Worm (Caenorhabditis elegans) whole organism, mixed stage, embryonic: ENCODE measurements around the gene spc-2.

Experiments
- M03D4.4 ChIP-seq: sonication (generic microtip); optimal IDR thresholded peaks from 2 replicates; lab custom pipeline; 2017; ENCODE audit warnings: mild to moderate bottlenecking, missing genetic modification characterization, missing compliant biosample characterization
- bed-3 ChIP-seq: fragments of 200-800 bp; sonication (Bioruptor generic); optimal IDR thresholded peaks from 3 replicates; lab custom pipeline; 2018; ENCODE audit warnings: mild to moderate bottlenecking, missing genetic modification characterization, moderate library complexity, missing compliant biosample characterization
- blmp-1 ChIP-seq: fragments of 150-350 bp; optimal IDR thresholded peaks from 2 replicates; lab custom pipeline; 2014; ENCODE audit warnings: missing biosample characterization, missing genetic modification characterization
- ceh-39 ChIP-seq: fragments of 150-350 bp; optimal IDR thresholded peaks from 2 replicates; lab custom pipeline; 2014; ENCODE audit warnings: missing biosample characterization, missing genetic modification characterization
- ceh-43 ChIP-seq: fragments of 200-800 bp; sonication (Bioruptor generic); optimal IDR thresholded peaks from 2 replicates; lab custom pipeline; 2018; ENCODE audit warnings: mild to moderate bottlenecking, missing genetic modification characterization, moderate library complexity, missing compliant biosample characterization
- ceh-83 ChIP-seq: fragments of 200-800 bp; sonication (Bioruptor generic); optimal IDR thresholded peaks from 2 replicates; lab custom pipeline; 2018; ENCODE audit warnings: mild to moderate bottlenecking, missing genetic modification characterization, missing compliant biosample characterization
- ces-1 ChIP-seq: fragments of 150-350 bp; optimal IDR thresholded peaks from 2 replicates; lab custom pipeline; 2014; ENCODE audit warnings: missing biosample characterization, missing genetic modification reagents, missing genetic modification characterization
- cnd-1 ChIP-seq: fragments of 200-800 bp; sonication (Bioruptor generic); optimal IDR thresholded peaks from 2 replicates; lab custom pipeline; 2018; ENCODE audit warnings: mild to moderate bottlenecking, missing genetic modification characterization, missing compliant biosample characterization
- drap-1 ChIP-seq: fragments of 200-800 bp; sonication (Bioruptor generic); optimal IDR thresholded peaks from 3 replicates; lab custom pipeline; 2018; ENCODE audit warnings: mild to moderate bottlenecking, missing genetic modification characterization, missing compliant biosample characterization
- elt-1 ChIP-seq: sonication (generic microtip); optimal IDR thresholded peaks from 2 replicates; lab custom pipeline; 2017; ENCODE audit warnings: missing genetic modification characterization, mild to moderate bottlenecking, missing compliant biosample characterization, antibody characterized with exemption, moderate library complexity, borderline replicate concordance; ENCODE audit not compliant: insufficient read depth
- elt-3 ChIP-seq: fragments of 150-350 bp; optimal IDR thresholded peaks from 2 replicates; lab custom pipeline; 2014; ENCODE audit warnings: missing biosample characterization, missing genetic modification characterization
- flh-1 ChIP-seq: fragments of 200-800 bp; sonication (Bioruptor generic); optimal IDR thresholded peaks from 2 replicates; lab custom pipeline; 2018; ENCODE audit warnings: mild to moderate bottlenecking, missing genetic modification characterization, moderate library complexity, missing compliant biosample characterization
- ham-2 ChIP-seq: fragments of 200-800 bp; sonication (Bioruptor generic); optimal IDR thresholded peaks from 2 replicates; lab custom pipeline; 2018; ENCODE audit warnings: mild to moderate bottlenecking, missing genetic modification characterization, missing compliant biosample characterization
- hlh-1 ChIP-seq: fragments of 150-350 bp; optimal IDR thresholded peaks from 2 replicates; lab custom pipeline; 2014; ENCODE audit warnings: missing biosample characterization, missing genetic modification reagents, missing genetic modification characterization
- lin-13 ChIP-seq: fragments of 150-350 bp; optimal IDR thresholded peaks from 2 replicates; lab custom pipeline; 2014; ENCODE audit warnings: missing biosample characterization, missing genetic modification characterization
- lin-32 ChIP-seq: fragments of 200-800 bp; sonication (Bioruptor generic); optimal IDR thresholded peaks from 2 replicates; lab custom pipeline; 2018; ENCODE audit warnings: mild to moderate bottlenecking, missing genetic modification characterization, missing compliant biosample characterization
- lsy-2 ChIP-seq: fragments of 150-350 bp; optimal IDR thresholded peaks from 2 replicates; lab custom pipeline; 2014; ENCODE audit warnings: missing biosample characterization, missing genetic modification characterization
- mab-5 ChIP-seq: fragments of 150-350 bp; optimal IDR thresholded peaks from 2 replicates; lab custom pipeline; 2014; ENCODE audit warnings: missing biosample characterization, missing genetic modification characterization
- mep-1 ChIP-seq: fragments of 150-350 bp; optimal IDR thresholded peaks from 2 replicates; lab custom pipeline; 2017; ENCODE audit warnings: missing biosample characterization, missing genetic modification reagents, missing genetic modification characterization, inconsistent platforms
- mls-2 ChIP-seq: sonication (generic microtip); optimal IDR thresholded peaks from 2 replicates; lab custom pipeline; 2016; ENCODE audit warnings: mild to moderate bottlenecking, missing genetic modification characterization, moderate library complexity, missing compliant biosample characterization
- nhr-12 ChIP-seq: fragments of 150-350 bp; optimal IDR thresholded peaks from 2 replicates; lab custom pipeline; 2014; ENCODE audit warnings: missing biosample characterization, missing genetic modification characterization
- nhr-2 ChIP-seq: fragments of 150-350 bp; optimal IDR thresholded peaks from 2 replicates; lab custom pipeline; 2014; ENCODE audit warnings: missing biosample characterization, missing genetic modification characterization
- nhr-237 ChIP-seq: fragments of 150-350 bp; optimal IDR thresholded peaks from 2 replicates; lab custom pipeline; 2014; ENCODE audit warnings: missing biosample characterization, missing genetic modification characterization
- nhr-76 ChIP-seq: sonication (generic microtip); optimal IDR thresholded peaks from 2 replicates; lab custom pipeline; 2017; ENCODE audit warnings: missing biosample characterization, missing genetic modification characterization
- pha-4 ChIP-seq: fragments of 150-350 bp; optimal IDR thresholded peaks from 2 replicates; lab custom pipeline; 2018; ENCODE audit warnings: missing biosample characterization, missing genetic modification reagents, missing genetic modification characterization
- snpc-4 ChIP-seq: fragments of 150-350 bp; optimal IDR thresholded peaks from 2 replicates; lab custom pipeline; 2014; ENCODE audit warnings: missing biosample characterization, missing genetic modification characterization
- sptf-1 ChIP-seq: sonication (generic microtip); optimal IDR thresholded peaks from 2 replicates; lab custom pipeline; 2017; ENCODE audit warnings: mild to moderate bottlenecking, missing genetic modification characterization, moderate library complexity, missing compliant biosample characterization
- unc-120 ChIP-seq: sonication (generic microtip); optimal IDR thresholded peaks from 2 replicates; lab custom pipeline; 2017; ENCODE audit warnings: missing genetic modification characterization, missing compliant biosample characterization; ENCODE audit not compliant: poor library complexity, severe bottlenecking
- unc-39 ChIP-seq: fragments of 150-350 bp; optimal IDR thresholded peaks from 2 replicates; lab custom pipeline; 2014; ENCODE audit warnings: missing biosample characterization, missing genetic modification characterization
- unc-62 ChIP-seq: fragments of 150-350 bp; optimal IDR thresholded peaks from 2 replicates; lab custom pipeline; 2014; ENCODE audit warnings: missing biosample characterization, missing genetic modification reagents, missing genetic modification characterization

spc-2 gene

DNA sequence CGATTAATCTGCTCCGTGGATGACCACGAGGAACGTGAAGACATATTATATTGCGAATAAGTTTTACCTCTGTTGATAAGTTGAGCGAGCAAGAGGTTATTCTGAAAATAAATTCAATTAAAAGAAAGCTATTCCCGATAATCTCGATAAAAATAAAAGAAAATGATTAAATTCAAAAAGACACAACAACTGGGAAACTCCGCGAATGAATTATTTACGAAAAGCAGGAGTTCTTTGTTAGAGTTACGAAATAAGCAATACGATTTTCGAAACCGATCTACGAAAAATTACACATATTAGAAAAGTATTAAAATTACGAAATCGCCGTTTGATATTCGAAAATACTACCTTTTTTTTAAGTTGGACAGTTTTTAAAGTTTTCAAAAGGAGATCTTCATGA lies 18.4 kb upstream of the spc-2 start, which contains the start of gene bath-42:
TSS of gene bath-42 (minus strand) at position 101 of the 400 bp plus-strand sequence.
- TF ChIP-seq snpc-4 (tag; lab: Kevin White, UChicago) (no peak), mep-1 (no peak), lsy-2 (tag; lab: Kevin White, UChicago) (no peak), unc-120 (tag; lab: Kevin White, UChicago) (no peak), nhr-12 (tag; lab: Kevin White, UChicago) (no peak), ceh-83 (no peak), nhr-76 (no peak), lin-32 (GFP tag; lab: Kevin White, UChicago) (no peak), lin-13 (no peak), elt-1 (no peak), ceh-43 (GFP tag; lab: Kevin White, UChicago) (no peak), unc-62 (GFP tag; lab: Kevin White, UChicago) (no peak), blmp-1 (tag; lab: Kevin White, UChicago) (no peak), cnd-1 (tag; lab: Kevin White, UChicago) (no peak)

DNA sequence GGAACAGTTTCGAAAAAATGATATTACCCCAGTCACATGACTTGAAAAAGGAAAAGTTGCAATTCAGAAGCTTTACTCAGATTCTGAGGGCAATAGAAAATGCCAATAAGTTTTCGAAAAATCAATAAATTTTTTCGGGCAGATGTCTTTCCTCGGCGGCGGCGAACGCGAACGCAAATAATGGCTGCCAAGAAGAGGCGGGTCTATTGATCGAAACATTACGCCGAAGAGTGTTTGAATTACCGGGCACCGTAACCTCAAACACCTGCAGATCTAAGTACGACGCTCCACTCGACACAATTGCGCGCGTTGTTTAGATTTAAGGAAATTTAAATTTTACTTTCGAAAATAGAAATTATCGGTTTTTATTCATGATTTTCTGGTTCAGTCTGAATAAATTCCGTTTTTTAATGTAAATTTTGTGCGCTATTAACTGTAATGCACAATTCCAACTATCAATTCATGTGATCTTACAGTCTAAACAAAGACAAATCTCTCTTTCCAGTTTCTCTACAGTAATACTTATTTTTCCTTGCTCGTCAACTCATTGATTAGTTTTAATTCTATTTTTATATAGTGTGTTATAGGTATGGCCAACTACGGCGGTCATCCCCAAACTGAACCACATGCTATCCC lies 17.8 kb upstream of the spc-2 start, which contains the start of gene prp-8:
TSS of gene prp-8 (plus strand) at position 586 of the 636 bp plus-strand sequence.
- TF ChIP-seq ceh-43 (GFP tag; lab: Kevin White, UChicago) (peak; percentile 25), nhr-76 (no peak), sptf-1 (tag; lab: Kevin White, UChicago) (peak; percentile 68), ces-1 (GFP tag; lab: Kevin White, UChicago) (no peak), ceh-39 (tag; lab: Kevin White, UChicago) (peak; percentile 94), ham-2 (GFP tag; lab: Kevin White, UChicago) (no peak), drap-1 (peak; percentile 17), lsy-2 (tag; lab: Kevin White, UChicago) (peak; percentile 97), elt-1 (peak; percentile 38), mep-1 (peak; percentile 87), ceh-83 (no peak), M03D4.4 (peak; percentile 18), hlh-1 (tag; lab: Kevin White, UChicago) (peak; percentile 43), lin-13 (peak; percentile 86), unc-120 (tag; lab: Kevin White, UChicago) (peak; percentile 45), pha-4 (tag; lab: Kevin White, UChicago) (peak; percentile 84), cnd-1 (tag; lab: Kevin White, UChicago) (peak; percentile 50)

DNA sequence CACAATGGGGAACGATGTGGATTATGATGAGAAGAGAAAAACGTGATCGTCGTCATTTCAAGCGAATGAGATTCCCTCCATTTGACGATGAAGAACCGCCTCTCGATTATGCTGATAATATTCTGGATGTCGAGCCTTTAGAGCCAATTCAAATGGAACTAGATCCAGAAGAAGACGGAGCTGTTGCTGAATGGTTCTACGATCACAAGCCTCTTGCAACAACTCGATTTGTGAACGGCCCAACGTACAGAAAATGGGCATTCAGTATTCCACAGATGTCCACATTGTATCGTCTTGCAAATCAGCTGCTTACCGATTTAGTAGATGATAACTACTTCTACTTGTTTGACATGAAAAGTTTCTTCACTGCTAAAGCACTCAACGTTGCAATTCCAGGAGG lies 16.9 kb upstream of the spc-2 start:
- TF ChIP-seq elt-1 (no peak), ceh-39 (tag; lab: Kevin White, UChicago) (no peak), elt-3 (no peak), unc-39 (tag; lab: Kevin White, UChicago) (no peak), mab-5 (tag; lab: Kevin White, UChicago) (no peak), cnd-1 (tag; lab: Kevin White, UChicago) (no peak), ham-2 (GFP tag; lab: Kevin White, UChicago) (no peak), nhr-237 (tag; lab: Kevin White, UChicago) (no peak), mls-2 (tag; lab: Kevin White, UChicago) (no peak), ces-1 (GFP tag; lab: Kevin White, UChicago) (no peak), nhr-2 (no peak), ceh-83 (no peak), lin-13 (no peak), M03D4.4 (no peak), sptf-1 (tag; lab: Kevin White, UChicago) (no peak), unc-120 (tag; lab: Kevin White, UChicago) (no peak), hlh-1 (tag; lab: Kevin White, UChicago) (no peak), bed-3 (GFP tag; lab: Kevin White, UChicago) (no peak), flh-1 (GFP tag; lab: Kevin White, UChicago) (no peak), blmp-1 (tag; lab: Kevin White, UChicago) (no peak)

DNA sequence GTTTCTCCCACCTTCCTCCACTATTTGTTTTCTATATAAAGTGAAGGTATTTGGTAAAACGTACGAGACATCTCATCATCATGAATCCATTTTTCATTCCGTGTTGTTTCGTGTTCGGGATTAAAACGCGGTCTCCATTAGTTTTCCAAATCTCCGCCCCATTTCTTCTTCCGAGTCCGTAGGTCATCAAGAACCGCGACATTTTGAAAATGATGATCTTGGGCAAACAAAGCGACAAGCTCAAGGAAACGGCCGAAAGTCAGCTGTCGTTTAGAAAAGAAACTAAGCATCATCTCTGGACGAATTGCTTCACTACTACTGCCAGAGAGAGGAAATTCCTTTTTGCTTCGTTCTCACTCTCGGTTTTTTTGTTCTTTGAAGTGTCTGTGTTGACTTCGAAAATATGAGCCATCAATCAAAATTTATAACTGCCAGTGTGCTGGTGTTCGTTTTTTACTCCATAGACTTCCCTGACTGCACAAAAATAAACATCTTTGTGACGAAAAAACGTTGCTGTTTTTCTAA lies 9.0 kb upstream of the spc-2 start:
- TF ChIP-seq hlh-1 (tag; lab: Kevin White, UChicago) (peak; percentile 50), mab-5 (tag; lab: Kevin White, UChicago) (no peak)
